Fruit fly (Drosophila melanogaster) whole organism, embryonic: ENCODE measurements around the gene CG32236.

Experiments used
- CG10267 ChIP-seq: fragments of 200-800 bp; sonication (Bioruptor generic); optimal IDR thresholded peaks from 2 replicates; lab custom pipeline; 2018; ENCODE audit warnings: missing biosample characterization, mild to moderate bottlenecking, missing genetic modification characterization, moderate library complexity
- CG10543 ChIP-seq: fragments of 200-800 bp; sonication (Bioruptor generic); optimal IDR thresholded peaks from 3 replicates; lab custom pipeline; 2017; ENCODE audit warnings: missing biosample characterization, mild to moderate bottlenecking, missing genetic modification characterization, moderate library complexity
- CG12659 ChIP-seq: fragments of 200-800 bp; sonication (Bioruptor generic); optimal IDR thresholded peaks from 3 replicates; lab custom pipeline; 2017; ENCODE audit warnings: mild to moderate bottlenecking, missing biosample characterization, missing genetic modification reagents, missing genetic modification characterization
- CG13123 ChIP-seq: fragments of 200-800 bp; sonication (Bioruptor generic); optimal IDR thresholded peaks from 2 replicates; lab custom pipeline; 2016; ENCODE audit warnings: missing biosample characterization, missing genetic modification characterization
- Dfd ChIP-seq, 2 experiments: fragments of >200 bp; optimal IDR thresholded peaks; 2 replicates each; lab custom pipeline; 2017; ENCODE audit warnings: missing biosample characterization in 2 of 2, missing genetic modification characterization in 2 of 2
- E2f2 ChIP-seq: fragments of 200-800 bp; sonication (Bioruptor generic); IDR thresholded peaks from 2 replicates; pipeline ENCODE4 v1.3.6; 2022; ENCODE audit warnings: missing biosample characterization, missing genetic modification characterization
- phol ChIP-seq: fragments of 200-800 bp; sonication (Bioruptor generic); optimal IDR thresholded peaks from 3 replicates; lab custom pipeline; 2018; ENCODE audit warnings: missing biosample characterization, mild to moderate bottlenecking, missing genetic modification characterization, moderate library complexity
- slbo ChIP-seq: fragments of 200-800 bp; sonication (Bioruptor generic); IDR thresholded peaks from 2 replicates; pipeline ENCODE4 v1.3.6; 2022; ENCODE audit warnings: missing biosample characterization, missing genetic modification characterization

dm6 chr3L:4691775-4692174, 24.6 kb upstream of the CG32236 start:
- no peak for TF ChIP-seq CG10543 (GFP tag; lab: Kevin White, UChicago)
- peak; percentile 65 for TF ChIP-seq phol (tag; lab: Kevin White, UChicago)
- no peak for TF ChIP-seq Dfd (GFP tag; optimal IDR thresholded peaks at IDR 0.05; lab: Kevin White, UChicago)
- peak; percentile 6 for TF ChIP-seq CG12659
- TF ChIP-seq slbo (GFP tag; lab: Robert Waterston, UW), result no peak
- peak; percentile 48 for TF ChIP-seq CG10267 (tag; lab: Kevin White, UChicago)
- no peak for TF ChIP-seq CG13123 (GFP tag; lab: Kevin White, UChicago)
- no peak; the same call in 1 of the 2 replicates for TF ChIP-seq E2f2
